Worm (Caenorhabditis elegans) whole organism, young adult: Measurements from ENCODE around the gene C07E3.10.

ENCODE experiments used
- B0019.2 ChIP-seq: fragments of 200-800 bp; sonication (Bioruptor generic); conservative IDR thresholded peaks from 2 replicates; pipeline ENCODE4 v1.3.6; 2022; ENCODE audit warnings: missing genetic modification reagents, missing genetic modification characterization, missing compliant biosample characterization
- F10E7.11 ChIP-seq: sonication (generic microtip); optimal IDR thresholded peaks from 2 replicates; lab custom pipeline; 2017; ENCODE audit warnings: mild to moderate bottlenecking, missing genetic modification characterization, moderate library complexity, missing compliant biosample characterization
- F55B11.4 ChIP-seq: sonication (generic microtip); optimal IDR thresholded peaks from 2 replicates; lab custom pipeline; 2016; ENCODE audit warnings: missing compliant biosample characterization, missing genetic modification characterization, borderline replicate concordance; ENCODE audit not compliant: insufficient read depth
- F57C9.4 ChIP-seq: sonication (generic microtip); optimal IDR thresholded peaks from 2 replicates; lab custom pipeline; 2017; ENCODE audit warnings: mild to moderate bottlenecking, missing genetic modification characterization, missing compliant biosample characterization
- T07F8.4 ChIP-seq: sonication (generic microtip); optimal IDR thresholded peaks from 2 replicates; lab custom pipeline; 2016; ENCODE audit warnings: mild to moderate bottlenecking, missing genetic modification characterization, moderate library complexity, missing compliant biosample characterization
- Y67H2A.10 ChIP-seq: fragments of 200-800 bp; sonication (Bioruptor generic); conservative IDR thresholded peaks from 2 replicates; pipeline ENCODE4 v1.3.6; 2022; ENCODE audit warnings: missing genetic modification reagents, missing genetic modification characterization, missing compliant biosample characterization
- ama-1 ChIP-seq, 3 experiments: fragments of 150-350 bp in 1 of 3; sonication (generic microtip) in 2 of 3; optimal IDR thresholded peaks; 2 replicates each; lab custom pipeline; 2014 to 2018; ENCODE audit warnings: missing biosample characterization in 2 of 3, missing genetic modification characterization in 2 of 3, missing genetic modification reagents in 2 of 3
- athp-1 ChIP-seq: sonication (generic microtip); optimal IDR thresholded peaks from 2 replicates; lab custom pipeline; 2017; ENCODE audit warnings: mild to moderate bottlenecking, missing genetic modification characterization, missing compliant biosample characterization
- attf-6 ChIP-seq: fragments of 200-800 bp; sonication (Bioruptor generic); IDR thresholded peaks from 2 replicates; pipeline ENCODE4 v1.3.6; 2022; ENCODE audit warnings: missing genetic modification reagents, missing genetic modification characterization, missing compliant biosample characterization
- ccch-3 ChIP-seq: fragments of 200-800 bp; sonication (Bioruptor generic); optimal IDR thresholded peaks from 2 replicates; lab custom pipeline; 2018; ENCODE audit warnings: mild to moderate bottlenecking, missing genetic modification characterization, missing compliant biosample characterization
- ceh-27 ChIP-seq: fragments of 200-800 bp; sonication (Bioruptor generic); optimal IDR thresholded peaks from 2 replicates; lab custom pipeline; 2018; ENCODE audit warnings: mild to moderate bottlenecking, missing genetic modification characterization, moderate library complexity, missing compliant biosample characterization
- ceh-40 ChIP-seq: fragments of 200-800 bp; sonication (Bioruptor generic); IDR thresholded peaks from 2 replicates; pipeline ENCODE4 v1.3.6; 2022; ENCODE audit warnings: missing genetic modification characterization, missing compliant biosample characterization
- ceh-58 ChIP-seq: fragments of 200-800 bp; sonication (Bioruptor generic); IDR thresholded peaks from 2 replicates; pipeline ENCODE4 v1.3.6; 2022; ENCODE audit warnings: missing genetic modification characterization, missing compliant biosample characterization
- chd-7 ChIP-seq: sonication (generic microtip); optimal IDR thresholded peaks from 2 replicates; lab custom pipeline; 2016; ENCODE audit warnings: mild to moderate bottlenecking, missing genetic modification characterization, moderate library complexity, missing compliant biosample characterization
- dox-1 ChIP-seq: fragments of 200-800 bp; sonication (Bioruptor generic); IDR thresholded peaks from 2 replicates; pipeline ENCODE4 v1.3.6; 2022; ENCODE audit warnings: missing genetic modification reagents, missing genetic modification characterization, missing compliant biosample characterization
- efl-1 ChIP-seq: fragments of 150-350 bp; optimal IDR thresholded peaks from 2 replicates; lab custom pipeline; 2014; ENCODE audit warnings: missing biosample characterization, missing genetic modification reagents, missing genetic modification characterization
- egl-44 ChIP-seq: fragments of 200-800 bp; sonication (Bioruptor generic); IDR thresholded peaks from 2 replicates; pipeline ENCODE4 v1.3.6; 2022; ENCODE audit warnings: missing genetic modification reagents, missing genetic modification characterization, missing compliant biosample characterization
- lag-1 ChIP-seq: fragments of 200-800 bp; sonication (Bioruptor generic); IDR thresholded peaks from 2 replicates; pipeline ENCODE4 v1.3.6; 2022; ENCODE audit warnings: missing genetic modification reagents, missing genetic modification characterization, missing compliant biosample characterization
- lin-26 ChIP-seq: fragments of 200-800 bp; sonication (Bioruptor generic); IDR thresholded peaks from 2 replicates; pipeline ENCODE4 v1.3.6; 2022; ENCODE audit warnings: missing genetic modification reagents, missing genetic modification characterization, missing compliant biosample characterization
- lsy-27 ChIP-seq: sonication (generic microtip); optimal IDR thresholded peaks from 2 replicates; lab custom pipeline; 2017; ENCODE audit warnings: missing genetic modification characterization, mild to moderate bottlenecking, missing compliant biosample characterization, antibody characterized with exemption, missing genotype, borderline replicate concordance; ENCODE audit not compliant: insufficient read depth
- madf-10 ChIP-seq: sonication (generic microtip); optimal IDR thresholded peaks from 2 replicates; lab custom pipeline; 2016; ENCODE audit warnings: mild to moderate bottlenecking, missing genetic modification characterization, missing compliant biosample characterization
- madf-8 ChIP-seq: fragments of 200-800 bp; sonication (Bioruptor generic); conservative IDR thresholded peaks from 2 replicates; pipeline ENCODE4 v1.3.6; 2022; ENCODE audit warnings: missing genetic modification reagents, missing genetic modification characterization, missing compliant biosample characterization
- mel-28 ChIP-seq: sonication (generic microtip); optimal IDR thresholded peaks from 2 replicates; lab custom pipeline; 2016; ENCODE audit warnings: borderline replicate concordance, mild to moderate bottlenecking, missing genetic modification characterization, missing compliant biosample characterization
- nfya-1 ChIP-seq: sonication (generic microtip); optimal IDR thresholded peaks from 2 replicates; lab custom pipeline; 2017; ENCODE audit warnings: antibody characterized with exemption, missing compliant biosample characterization, missing genetic modification characterization, borderline replicate concordance; ENCODE audit not compliant: insufficient read depth
- nfyb-1 ChIP-seq: fragments of 200-800 bp; sonication (Bioruptor generic); IDR thresholded peaks from 2 replicates; pipeline ENCODE4 v1.3.6; 2022; ENCODE audit warnings: missing genetic modification reagents, missing genetic modification characterization, missing compliant biosample characterization
- nhr-90 ChIP-seq: sonication (generic microtip); optimal IDR thresholded peaks from 2 replicates; lab custom pipeline; 2016; ENCODE audit warnings: missing genotype, mild to moderate bottlenecking, missing genetic modification characterization, missing compliant biosample characterization
- snpc-1.1 ChIP-seq: sonication (generic microtip); optimal IDR thresholded peaks from 2 replicates; lab custom pipeline; 2017; ENCODE audit warnings: missing genetic modification characterization, mild to moderate bottlenecking, missing compliant biosample characterization, antibody characterized with exemption, moderate library complexity, missing genotype, missing genetic modification reagents; ENCODE audit not compliant: insufficient read depth
- snpc-4 ChIP-seq, 5 experiments: fragments of 150-350 bp in 1 of 5; sonication (generic microtip) in 4 of 5; optimal IDR thresholded peaks; 2 replicates each; lab custom pipeline; 2014 to 2018; ENCODE audit warnings: missing genetic modification characterization in 5 of 5, missing biosample characterization in 3 of 5, antibody characterized with exemption in 2 of 5, mild to moderate bottlenecking in 2 of 5, missing compliant biosample characterization in 2 of 5, missing genotype in 2 of 5, moderate library complexity in 2 of 5, missing genetic modification reagents in 1 of 5
- somi-1 ChIP-seq: fragments of 200-800 bp; sonication (Bioruptor generic); optimal IDR thresholded peaks from 2 replicates; lab custom pipeline; 2018; ENCODE audit warnings: mild to moderate bottlenecking, missing genetic modification characterization, missing compliant biosample characterization
- unc-62 ChIP-seq: fragments of 150-350 bp; optimal IDR thresholded peaks from 2 replicates; lab custom pipeline; 2014; ENCODE audit warnings: missing biosample characterization, missing genetic modification reagents, missing genetic modification characterization
- ztf-28 ChIP-seq: fragments of 200-800 bp; sonication (Bioruptor generic); IDR thresholded peaks from 2 replicates; pipeline ENCODE4 v1.3.6; 2022; ENCODE audit warnings: missing genetic modification reagents, missing genetic modification characterization, missing compliant biosample characterization
- ztf-3 ChIP-seq: fragments of 200-800 bp; sonication (Bioruptor generic); optimal IDR thresholded peaks from 2 replicates; lab custom pipeline; 2018; ENCODE audit warnings: mild to moderate bottlenecking, missing genetic modification characterization, missing compliant biosample characterization

C07E3.10 gene

ce11 chrII:10308726-10309125 lies 37.4 kb upstream of the C07E3.10 start, which contains the start of gene gcy-4:
TSS of gene gcy-4 (minus strand) at chrII:10308826.
- TF ChIP-seq nfya-1 (tag; lab: Kevin White, UChicago) = no peak
- no peak for TF ChIP-seq somi-1 (GFP tag; lab: Kevin White, UChicago)
- TF ChIP-seq mel-28 (tag; lab: Kevin White, UChicago) = no peak

ce11 chrII:10309337-10309736 lies 36.8 kb upstream of the C07E3.10 start, which contains the start of gene ZK970.8:
TSS of gene ZK970.8 (plus strand) at chrII:10309637.
- TF ChIP-seq lsy-27 (tag; lab: Kevin White, UChicago) (no peak), attf-6 (GFP tag; lab: Robert Waterston, UW) (no peak), ceh-27 (GFP tag; lab: Kevin White, UChicago) (no peak), nfyb-1 (no peak)
- TF ChIP-seq, all 124 proteins: peak for 0

ce11 chrII:10311973-10312372 lies 34.2 kb upstream of the C07E3.10 start, which contains the start of gene srlf-34:
TSS of gene srlf-34 (plus strand) at chrII:10312293.
- TF ChIP-seq ccch-3 (GFP tag; lab: Kevin White, UChicago) = no peak
- TF ChIP-seq chd-7 = no peak
- TF ChIP-seq madf-10 = no peak
- TF ChIP-seq lin-26 (GFP tag; lab: Robert Waterston, UW) = no peak
- TF ChIP-seq nhr-90 (tag; lab: Kevin White, UChicago) = no peak
- TF ChIP-seq attf-6 (GFP tag; lab: Robert Waterston, UW) = no peak
- TF ChIP-seq Y67H2A.10 (GFP tag; lab: Robert Waterston, UW) = no peak
- TF ChIP-seq snpc-1.1 (tag; lab: Kevin White, UChicago) = no peak
- no peak for TF ChIP-seq unc-62 (GFP tag; lab: Kevin White, UChicago)
- TF ChIP-seq athp-1 (tag; lab: Kevin White, UChicago) = no peak
- TF ChIP-seq ztf-28 (GFP tag; lab: Robert Waterston, UW) = no peak
- TF ChIP-seq ceh-58 (GFP tag; lab: Robert Waterston, UW) = no peak
- no peak for TF ChIP-seq ztf-3 (GFP tag; lab: Kevin White, UChicago)
- no peak for TF ChIP-seq lag-1 (GFP tag; lab: Robert Waterston, UW)
- TF ChIP-seq F55B11.4 = no peak
- TF ChIP-seq dox-1 (GFP tag; lab: Robert Waterston, UW) = no peak
- no peak for TF ChIP-seq ceh-40 (GFP tag; lab: Robert Waterston, UW)
- no peak for TF ChIP-seq F57C9.4 (tag; lab: Kevin White, UChicago)
- TF ChIP-seq madf-8 (GFP tag; lab: Robert Waterston, UW) = no peak
- no peak for TF ChIP-seq mel-28 (tag; lab: Kevin White, UChicago)
- TF ChIP-seq, all 124 proteins: peak for 0

- TF ChIP-seq F55B11.4 (no peak), efl-1 (GFP tag; lab: Kevin White, UChicago) (no peak), egl-44 (GFP tag; lab: Robert Waterston, UW) (no peak), ama-1 (optimal IDR thresholded peaks at IDR 0.05; lab: Kevin White, UChicago) (no peak), ama-1 (GFP tag; optimal IDR thresholded peaks at IDR 0.05; lab: Kevin White, UChicago) (no peak), F10E7.11 (no peak), T07F8.4 (tag; lab: Kevin White, UChicago) (no peak), madf-10 (no peak), snpc-4 (GFP tag; optimal IDR thresholded peaks at IDR 0.05; lab: Kevin White, UChicago) (no peak), snpc-4 (tag; optimal IDR thresholded peaks at IDR 0.05; lab: Kevin White, UChicago) (no peak), B0019.2 (GFP tag; lab: Robert Waterston, UW) (no peak)
These were observed 30.9 kb upstream of the C07E3.10 start, which contains the start of gene idpp-8 for ce11 chrII:10315252-10315651. TSS of gene idpp-8 (plus strand) at chrII:10315552.
